Fruit fly (Drosophila melanogaster): ENCODE measurements around the gene ND-PDSW.

DNA sequence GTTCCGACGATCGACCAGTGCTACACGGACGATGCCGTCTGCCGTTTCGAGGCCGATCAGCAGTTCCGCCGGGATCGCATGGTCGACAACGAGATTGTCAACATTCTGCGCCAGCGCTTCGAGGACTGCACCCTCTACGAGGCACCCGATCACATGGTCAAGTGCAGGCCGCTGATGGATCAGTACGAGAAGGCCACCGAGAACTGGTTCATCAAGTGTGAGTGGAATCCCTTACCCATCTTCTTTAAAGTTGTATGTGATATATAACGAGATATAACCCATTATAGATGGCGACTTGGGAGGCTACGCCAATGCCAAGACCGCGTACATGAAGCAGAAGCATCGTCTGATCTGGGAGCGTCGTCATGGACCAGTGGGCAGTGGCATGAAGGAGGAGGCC lies 889 bp downstream of the ND-PDSW start:
- TF ChIP-seq lola (GFP tag; optimal IDR thresholded peaks at IDR 0.05) (no peak), pan (optimal IDR thresholded peaks at IDR 0.05) (no peak), h (GFP tag; optimal IDR thresholded peaks at IDR 0.05) (no peak), OdsH (GFP tag; optimal IDR thresholded peaks at IDR 0.05) (no peak), fru (GFP tag; optimal IDR thresholded peaks at IDR 0.05) (no peak), Myc (optimal IDR thresholded peaks at IDR 0.05) (no peak), N (GFP tag; optimal IDR thresholded peaks at IDR 0.05) (no peak), Abd-B (GFP tag; optimal IDR thresholded peaks at IDR 0.05) (no peak), Hr78 (GFP tag; optimal IDR thresholded peaks at IDR 0.05) (no peak)
